Worm (Caenorhabditis elegans): ENCODE results near the gene Y94H6A.5.

ce11 chrIV:2680281-2680680, 23.5 kb downstream of the Y94H6A.5 start:
- TF ChIP-seq pqm-1 (tag; optimal IDR thresholded peaks at IDR 0.05) (no peak), eyg-1 (tag; optimal IDR thresholded peaks at IDR 0.05) (no peak)
